Worm (Caenorhabditis elegans): ENCODE data around the gene B0410.1.

DNA sequence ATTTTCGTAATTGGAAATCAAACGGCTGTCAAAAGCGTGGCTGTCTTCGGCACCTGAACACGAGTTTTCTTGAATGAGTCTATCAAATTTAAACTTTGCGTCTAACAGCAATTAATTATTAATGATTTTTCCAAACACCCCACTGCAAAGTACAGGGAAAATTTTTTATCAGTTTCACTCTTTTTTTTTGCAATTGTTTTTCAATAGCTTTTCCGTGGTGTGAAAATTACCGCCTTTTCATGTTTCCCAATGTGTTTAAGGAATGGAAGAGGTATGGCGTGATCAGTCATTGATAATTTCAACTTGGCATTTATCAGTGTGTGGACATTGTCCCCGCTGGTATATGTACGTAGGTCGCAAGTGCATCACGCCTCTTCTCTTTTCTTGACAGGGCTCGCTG, 37.5 kb downstream of the B0410.1 start:
- no peak for TF ChIP-seq him-1 (tag; optimal IDR thresholded peaks at IDR 0.05)
- no peak for TF ChIP-seq dao-5 (tag; optimal IDR thresholded peaks at IDR 0.05)
- TF ChIP-seq W03F9.2 (tag; optimal IDR thresholded peaks at IDR 0.05), result no peak
